Worm (Caenorhabditis elegans): Measurements from ENCODE around the gene sra-36.
A peak's percentile ranks its signal among the peaks of the same experiment; 100 is the strongest.

Gene sra-36

DNA sequence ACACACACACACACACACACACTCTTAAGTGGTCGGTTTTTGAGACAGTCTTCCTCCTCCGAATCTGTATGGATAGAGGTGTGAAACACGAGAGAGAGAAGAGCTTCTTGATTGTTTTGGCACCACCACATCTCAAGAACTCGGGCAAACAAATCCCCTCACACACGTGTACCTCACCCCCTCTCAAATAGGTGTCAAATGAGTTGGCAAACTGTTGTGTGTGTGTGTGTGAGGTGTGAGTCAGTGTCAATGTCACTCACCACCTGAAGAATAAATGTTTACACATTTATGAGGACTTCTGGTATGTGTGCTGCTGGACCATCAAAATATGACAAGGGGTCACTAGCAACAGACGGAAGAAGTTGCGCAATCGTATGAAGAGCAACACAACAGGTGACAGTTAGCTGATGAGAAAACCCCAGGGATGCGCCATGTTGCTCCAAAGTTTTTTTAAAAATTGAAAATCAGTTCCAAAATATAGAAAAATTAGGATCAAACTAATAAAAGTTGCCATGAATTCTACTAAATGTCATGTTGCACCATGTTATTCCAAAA, 39.5 kb upstream of the sra-36 start:
- TF ChIP-seq C34B4.2 (tag; optimal IDR thresholded peaks at IDR 0.05) (no peak), elt-3 (tag; optimal IDR thresholded peaks at IDR 0.05) (no peak), jun-1 (tag; optimal IDR thresholded peaks at IDR 0.05) (no peak), tbx-2 (tag; optimal IDR thresholded peaks at IDR 0.05) (no peak), lsy-2 (tag; optimal IDR thresholded peaks at IDR 0.05) (no peak), hpl-2 (GFP tag; optimal IDR thresholded peaks at IDR 0.05) (no peak), egl-27 (tag; optimal IDR thresholded peaks at IDR 0.05) (no peak), irx-1 (tag; optimal IDR thresholded peaks at IDR 0.05) (no peak), ztf-4 (tag; optimal IDR thresholded peaks at IDR 0.05) (no peak), vab-15 (tag; optimal IDR thresholded peaks at IDR 0.05) (no peak), nhr-84 (tag; optimal IDR thresholded peaks at IDR 0.05) (no peak), unc-62 (GFP tag; optimal IDR thresholded peaks at IDR 0.05) (no peak)

DNA sequence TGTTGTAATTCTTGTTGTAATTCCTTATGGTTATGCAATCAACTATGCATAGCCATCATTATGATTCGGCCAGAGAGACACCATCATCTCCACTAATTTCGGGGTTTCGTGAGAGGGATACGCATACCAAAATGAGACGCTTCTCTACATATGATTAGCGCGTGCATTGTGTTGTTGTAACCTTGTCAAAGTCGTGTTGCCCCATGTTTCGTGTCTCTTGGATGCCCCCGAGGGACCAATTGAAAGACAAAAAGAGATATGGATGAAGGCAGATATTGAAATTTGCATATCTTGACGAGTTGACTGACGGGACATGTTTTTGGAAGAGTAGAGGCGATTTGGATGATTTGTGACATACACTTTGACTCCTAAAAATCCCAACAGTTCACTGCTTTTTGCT, 38.8 kb upstream of the sra-36 start:
- TF ChIP-seq elt-3 (tag; optimal IDR thresholded peaks at IDR 0.05) (no peak), lir-3 (tag; optimal IDR thresholded peaks at IDR 0.05; ENCODE audit: poor library complexity) (no peak), nhr-19 (GFP tag; conservative IDR thresholded peaks at IDR 0.05) (no peak), ceh-88 (GFP tag; IDR thresholded peaks at IDR 0.05) (no peak), lin-14 (GFP tag; optimal IDR thresholded peaks at IDR 0.05) (peak; percentile 28), egl-13 (tag; optimal IDR thresholded peaks at IDR 0.05) (no peak)

DNA sequence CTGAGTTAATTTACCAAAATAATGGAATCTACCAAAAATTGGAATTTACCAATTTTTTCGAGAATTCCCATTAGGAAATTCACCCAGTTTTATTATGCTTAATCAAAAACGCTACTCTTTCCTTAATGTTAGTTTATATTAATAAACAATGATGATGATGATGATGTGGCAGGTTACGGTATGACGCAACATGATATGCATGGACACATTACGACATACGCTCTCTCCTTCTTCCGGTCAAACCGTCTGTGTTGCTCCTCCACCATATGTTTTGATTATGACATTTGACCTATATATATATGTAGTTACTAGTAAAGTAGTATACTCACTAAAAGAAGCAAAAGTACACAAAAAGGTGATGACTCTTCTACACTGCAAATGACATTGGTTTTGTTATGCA, 36.9 kb upstream of the sra-36 start:
- TF ChIP-seq tbx-2 (tag; optimal IDR thresholded peaks at IDR 0.05) = no peak
- no peak for TF ChIP-seq fkh-10 (GFP tag; optimal IDR thresholded peaks at IDR 0.05)
- no peak for TF ChIP-seq hlh-17 (GFP tag; optimal IDR thresholded peaks at IDR 0.05; ENCODE audit: borderline replicate concordance)
- TF ChIP-seq pag-3 (tag; optimal IDR thresholded peaks at IDR 0.05; ENCODE audit: borderline replicate concordance, insufficient read depth) = no peak
- TF ChIP-seq nhr-20 (tag; optimal IDR thresholded peaks at IDR 0.05) = no peak
- TF ChIP-seq blmp-1 (tag; optimal IDR thresholded peaks at IDR 0.05) = no peak
- TF ChIP-seq tlp-1 (tag; optimal IDR thresholded peaks at IDR 0.05) = no peak

DNA sequence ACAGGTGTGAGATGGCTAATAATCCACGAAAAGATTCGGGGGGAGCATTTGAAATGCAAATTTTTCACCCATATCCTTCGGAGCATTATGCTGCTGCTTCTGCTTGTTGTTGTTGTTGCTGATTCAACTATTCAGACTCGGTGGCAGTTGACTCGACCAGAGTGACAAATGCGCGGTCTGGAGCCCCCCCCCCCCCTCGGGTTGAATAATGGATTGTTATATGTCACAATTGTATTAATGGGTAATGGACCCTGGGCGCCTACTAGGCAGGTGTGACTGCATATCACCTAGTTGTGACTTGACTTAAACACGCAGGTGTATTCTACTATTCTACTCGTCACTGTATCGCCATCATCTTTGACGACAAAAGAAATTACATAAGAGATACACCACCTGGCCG, 35.0 kb upstream of the sra-36 start:
- TF ChIP-seq mab-9 (GFP tag; IDR thresholded peaks at IDR 0.05) (no peak), pqm-1 (tag; optimal IDR thresholded peaks at IDR 0.05) (no peak), C34B4.2 (tag; optimal IDR thresholded peaks at IDR 0.05) (no peak), ces-1 (GFP tag; optimal IDR thresholded peaks at IDR 0.05) (no peak), nhr-85 (tag) (no peak), lin-15B (tag; optimal IDR thresholded peaks at IDR 0.05) (no peak), lsy-2 (tag; optimal IDR thresholded peaks at IDR 0.05) (no peak), nhr-28 (tag; optimal IDR thresholded peaks at IDR 0.05) (no peak), unc-30 (tag; optimal IDR thresholded peaks at IDR 0.05) (no peak), elt-2 (tag; optimal IDR thresholded peaks at IDR 0.05) (no peak), aha-1 (tag; optimal IDR thresholded peaks at IDR 0.05) (no peak), nhr-90 (tag; optimal IDR thresholded peaks at IDR 0.05; ENCODE audit: poor library complexity) (no peak), snpc-4 (tag; optimal IDR thresholded peaks at IDR 0.05) (no peak), irx-1 (tag; optimal IDR thresholded peaks at IDR 0.05) (no peak), ztf-11 (tag; optimal IDR thresholded peaks at IDR 0.05) (no peak)

DNA sequence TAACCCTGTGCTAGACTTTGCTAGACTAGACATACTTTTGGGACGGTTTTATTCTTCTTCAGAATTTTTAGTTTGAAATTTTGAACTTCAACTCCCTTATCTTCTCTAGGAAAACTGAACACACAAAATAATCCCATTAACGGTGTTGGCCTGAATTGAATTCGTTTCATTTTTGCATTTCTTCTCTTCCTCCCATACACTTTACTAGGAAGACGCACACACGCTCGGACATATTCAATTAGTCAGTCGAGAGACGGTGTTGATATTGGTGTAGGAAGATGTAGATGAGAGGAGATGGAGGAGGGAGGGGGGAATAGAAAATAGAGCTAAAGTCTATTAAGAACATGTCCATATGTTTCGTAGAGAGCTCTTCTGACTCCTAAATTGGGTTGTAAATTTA, 34.1 kb upstream of the sra-36 start:
- TF ChIP-seq unc-86 (tag; optimal IDR thresholded peaks at IDR 0.05) (peak; percentile 2), lin-14 (GFP tag; optimal IDR thresholded peaks at IDR 0.05) (peak; percentile 48), jun-1 (tag; optimal IDR thresholded peaks at IDR 0.05) (no peak), ceh-88 (GFP tag; IDR thresholded peaks at IDR 0.05) (no peak), lin-39 (tag; optimal IDR thresholded peaks at IDR 0.05) (no peak)
